Worm (Caenorhabditis elegans) whole organism, midembryonic: ENCODE measurements around the gene F58E1.13.

Source experiments
- flt-1 ChIP-seq: fragments of 200-800 bp; sonication (Bioruptor generic); IDR thresholded peaks from 2 replicates; pipeline ENCODE4 v1.3.6; 2022; ENCODE audit warnings: missing genetic modification characterization, missing compliant biosample characterization
- klf-2 ChIP-seq: fragments of 200-800 bp; sonication (Bioruptor generic); conservative IDR thresholded peaks from 2 replicates; pipeline ENCODE4 v1.3.6; 2022; ENCODE audit warnings: missing genetic modification reagents, missing genetic modification characterization, missing compliant biosample characterization
- tab-1 ChIP-seq: fragments of 200-800 bp; sonication (Bioruptor generic); IDR thresholded peaks from 2 replicates; pipeline ENCODE4 v1.3.6; 2022; ENCODE audit warnings: missing genetic modification characterization, missing compliant biosample characterization

ce11 chrII:1670985-1671384, 24.7 kb downstream of the F58E1.13 start:
- TF ChIP-seq tab-1 (GFP tag; lab: Robert Waterston, UW) = no peak
- TF ChIP-seq klf-2 = no peak
- no peak for TF ChIP-seq flt-1 (GFP tag; lab: Robert Waterston, UW)
